Worm (Caenorhabditis elegans) whole organism, L4 larva: ENCODE results near the gene sri-19.

Experiments used
- F10B5.3 ChIP-seq: sonication (generic microtip); optimal IDR thresholded peaks from 2 replicates; lab custom pipeline; 2016; ENCODE audit warnings: mild to moderate bottlenecking, missing genetic modification characterization, missing compliant biosample characterization
- F26F4.8 ChIP-seq: fragments of 200-800 bp; sonication (Bioruptor generic); conservative IDR thresholded peaks from 2 replicates; pipeline ENCODE4 v1.3.6; 2022; ENCODE audit warnings: missing genetic modification characterization, missing compliant biosample characterization
- F44E2.7 ChIP-seq: fragments of 200-800 bp; sonication (Bioruptor generic); IDR thresholded peaks from 2 replicates; pipeline ENCODE4 v2.1.2; 2022; ENCODE audit warnings: missing genetic modification characterization, missing compliant biosample characterization
- F49E8.2 ChIP-seq: sonication (generic microtip); optimal IDR thresholded peaks from 2 replicates; lab custom pipeline; 2016; ENCODE audit warnings: missing compliant biosample characterization, mild to moderate bottlenecking, missing genetic modification characterization, borderline replicate concordance
- R02D3.7 ChIP-seq: fragments of 150-350 bp; sonication (generic microtip); optimal IDR thresholded peaks from 3 replicates; lab custom pipeline; 2014; ENCODE audit warnings: missing biosample characterization, missing genetic modification characterization
- T20F7.1 ChIP-seq: fragments of 200-800 bp; sonication (Bioruptor generic); optimal IDR thresholded peaks from 2 replicates; lab custom pipeline; 2018; ENCODE audit warnings: mild to moderate bottlenecking, missing genetic modification characterization, missing compliant biosample characterization
- ZK546.5 ChIP-seq, 2 experiments: sonication (generic microtip); optimal IDR thresholded peaks; 2 replicates each; lab custom pipeline; 2017; ENCODE audit warnings: missing biosample characterization in 2 of 2, missing genetic modification characterization in 2 of 2
- arid-1 ChIP-seq: fragments of 200-800 bp; sonication (Bioruptor generic); conservative IDR thresholded peaks from 2 replicates; pipeline ENCODE4 v1.3.6; 2022; ENCODE audit warnings: missing genetic modification reagents, missing genetic modification characterization, missing compliant biosample characterization
- attf-4 ChIP-seq: sonication (generic microtip); optimal IDR thresholded peaks from 3 replicates; lab custom pipeline; 2017; ENCODE audit warnings: missing biosample characterization, missing genetic modification characterization
- ceh-62 ChIP-seq: sonication (generic microtip); optimal IDR thresholded peaks from 2 replicates; lab custom pipeline; 2017; ENCODE audit warnings: missing biosample characterization, missing genetic modification characterization
- cey-2 ChIP-seq: sonication (generic microtip); optimal IDR thresholded peaks from 3 replicates; lab custom pipeline; 2017; ENCODE audit warnings: missing genetic modification characterization, mild to moderate bottlenecking, missing compliant biosample characterization, antibody characterized with exemption, borderline replicate concordance; ENCODE audit not compliant: insufficient read depth
- ctbp-1 ChIP-seq: fragments of 200-800 bp; sonication (Bioruptor generic); IDR thresholded peaks from 2 replicates; pipeline ENCODE4 v1.3.6; 2022; ENCODE audit warnings: missing genetic modification reagents, missing genetic modification characterization, missing compliant biosample characterization
- daf-16 ChIP-seq, 3 experiments: sonication (generic microtip); optimal IDR thresholded peaks; 2 replicates each; lab custom pipeline; 2016 to 2017; ENCODE audit warnings: missing genetic modification characterization in 3 of 3, missing genetic modification reagents in 3 of 3, mild to moderate bottlenecking in 2 of 3, missing compliant biosample characterization in 2 of 3, missing biosample characterization in 1 of 3, moderate library complexity in 1 of 3
- dmd-6 ChIP-seq: fragments of 200-800 bp; sonication (Bioruptor generic); IDR thresholded peaks from 2 replicates; pipeline ENCODE4 v1.3.6; 2022; ENCODE audit warnings: missing genetic modification reagents, missing genetic modification characterization, missing compliant biosample characterization
- duxl-1 ChIP-seq: sonication (generic microtip); optimal IDR thresholded peaks from 2 replicates; lab custom pipeline; 2016; ENCODE audit warnings: mild to moderate bottlenecking, missing genetic modification characterization, moderate library complexity, missing compliant biosample characterization; ENCODE audit not compliant: poor library complexity
- dve-1 ChIP-seq: sonication (generic microtip); optimal IDR thresholded peaks from 2 replicates; lab custom pipeline; 2017; ENCODE audit warnings: antibody characterized with exemption, mild to moderate bottlenecking, missing genetic modification characterization, missing compliant biosample characterization; ENCODE audit not compliant: insufficient read depth
- gei-8 ChIP-seq: fragments of 200-800 bp; sonication (Bioruptor generic); optimal IDR thresholded peaks from 2 replicates; lab custom pipeline; 2018; ENCODE audit warnings: mild to moderate bottlenecking, missing genetic modification characterization, missing compliant biosample characterization
- hlh-11 ChIP-seq: fragments of 200-800 bp; sonication (Bioruptor generic); optimal IDR thresholded peaks from 2 replicates; lab custom pipeline; 2018; ENCODE audit warnings: mild to moderate bottlenecking, missing genetic modification characterization, missing compliant biosample characterization
- hlh-30 ChIP-seq: sonication (generic microtip); optimal IDR thresholded peaks from 2 replicates; lab custom pipeline; 2017; ENCODE audit warnings: antibody characterized with exemption, mild to moderate bottlenecking, missing genetic modification characterization, missing compliant biosample characterization; ENCODE audit not compliant: insufficient read depth
- lin-1 ChIP-seq: fragments of 200-800 bp; sonication (Bioruptor generic); IDR thresholded peaks from 2 replicates; pipeline ENCODE4 v1.3.6; 2022; ENCODE audit warnings: missing genetic modification reagents, missing genetic modification characterization, missing compliant biosample characterization
- lin-29 ChIP-seq: fragments of 200-800 bp; sonication (Bioruptor generic); IDR thresholded peaks from 2 replicates; pipeline ENCODE4 v1.3.6; 2022; ENCODE audit warnings: missing genetic modification reagents, missing genetic modification characterization, missing compliant biosample characterization
- madf-9 ChIP-seq: fragments of 200-800 bp; sonication (Bioruptor generic); conservative IDR thresholded peaks from 2 replicates; pipeline ENCODE4 v1.3.6; 2022; ENCODE audit warnings: missing genetic modification reagents, missing genetic modification characterization, missing compliant biosample characterization
- mdl-1 ChIP-seq, 2 experiments: fragments of 150-350 bp in 1 of 2; sonication (generic microtip) in 1 of 2; optimal IDR thresholded peaks; 2 replicates each; lab custom pipeline; 2014 to 2017; ENCODE audit warnings: missing biosample characterization in 2 of 2, missing genetic modification characterization in 2 of 2
- mep-1 ChIP-seq: fragments of 150-350 bp; sonication (generic microtip); optimal IDR thresholded peaks from 3 replicates; lab custom pipeline; 2014; ENCODE audit warnings: missing biosample characterization, missing genetic modification characterization
- mes-2 ChIP-seq: sonication (generic microtip); optimal IDR thresholded peaks from 2 replicates; lab custom pipeline; 2016; ENCODE audit warnings: missing genotype, mild to moderate bottlenecking, missing genetic modification characterization, missing compliant biosample characterization; ENCODE audit not compliant: poor library complexity, severe bottlenecking
- mxl-3 ChIP-seq: fragments of 200-800 bp; sonication (Bioruptor generic); optimal IDR thresholded peaks from 2 replicates; lab custom pipeline; 2018; ENCODE audit warnings: mild to moderate bottlenecking, missing genetic modification characterization, missing compliant biosample characterization
- nhr-25 ChIP-seq: sonication (generic microtip); optimal IDR thresholded peaks from 2 replicates; lab custom pipeline; 2017; ENCODE audit warnings: missing genetic modification characterization, mild to moderate bottlenecking, missing compliant biosample characterization, antibody characterized with exemption, moderate library complexity, borderline replicate concordance; ENCODE audit not compliant: insufficient read depth
- nhr-28 ChIP-seq: fragments of 150-350 bp; optimal IDR thresholded peaks from 2 replicates; lab custom pipeline; 2014; ENCODE audit warnings: missing biosample characterization, missing genetic modification characterization
- nhr-41 ChIP-seq: fragments of 200-800 bp; sonication (Bioruptor generic); IDR thresholded peaks from 2 replicates; pipeline ENCODE4 v1.3.6; 2022; ENCODE audit warnings: missing genetic modification reagents, missing genetic modification characterization, missing compliant biosample characterization
- nhr-48 ChIP-seq: sonication (generic microtip); optimal IDR thresholded peaks from 2 replicates; lab custom pipeline; 2016; ENCODE audit warnings: mild to moderate bottlenecking, missing genetic modification characterization, missing compliant biosample characterization
- nhr-6 ChIP-seq: fragments of 150-350 bp; optimal IDR thresholded peaks from 2 replicates; lab custom pipeline; 2014; ENCODE audit warnings: missing biosample characterization, missing genetic modification characterization
- nhr-76 ChIP-seq: fragments of 150-350 bp; optimal IDR thresholded peaks from 2 replicates; lab custom pipeline; 2014; ENCODE audit warnings: missing biosample characterization, missing genetic modification characterization
- nhr-77 ChIP-seq: fragments of 150-350 bp; optimal IDR thresholded peaks from 2 replicates; lab custom pipeline; 2014; ENCODE audit warnings: missing biosample characterization, missing genetic modification characterization
- pqm-1 ChIP-seq: sonication (generic microtip); optimal IDR thresholded peaks from 2 replicates; lab custom pipeline; 2017; ENCODE audit warnings: missing biosample characterization, missing genetic modification characterization
- saeg-2 ChIP-seq: fragments of 200-800 bp; sonication (Bioruptor generic); IDR thresholded peaks from 2 replicates; pipeline ENCODE4 v1.3.6; 2022; ENCODE audit warnings: missing genetic modification reagents, missing genetic modification characterization, missing compliant biosample characterization
- snpc-1.2 ChIP-seq: fragments of 200-800 bp; sonication (Bioruptor generic); IDR thresholded peaks from 2 replicates; pipeline ENCODE4 v1.3.6; 2022; ENCODE audit warnings: missing genetic modification reagents, missing genetic modification characterization, missing compliant biosample characterization
- spr-1 ChIP-seq: sonication (generic microtip); optimal IDR thresholded peaks from 2 replicates; lab custom pipeline; 2016; ENCODE audit warnings: mild to moderate bottlenecking, missing genetic modification characterization, missing compliant biosample characterization
- tra-1 ChIP-seq: fragments of 200-800 bp; sonication (Bioruptor generic); IDR thresholded peaks from 2 replicates; pipeline ENCODE4 v1.3.6; 2022; ENCODE audit warnings: missing genetic modification reagents, missing genetic modification characterization, missing compliant biosample characterization
- unc-62 ChIP-seq, 3 experiments: fragments of 150-350 bp in 1 of 3; sonication (generic microtip); optimal IDR thresholded peaks in 2 of 3; peaks in 1 of 3; 1 replicate in 1 of 3; 2 replicates in 2 of 3; lab custom pipeline; 2014 to 2017; ENCODE audit warnings: missing biosample characterization in 3 of 3, missing genetic modification characterization in 3 of 3, missing genetic modification reagents in 3 of 3, missing genotype in 1 of 3
- zag-1 ChIP-seq: fragments of 150-350 bp; optimal IDR thresholded peaks from 2 replicates; lab custom pipeline; 2014; ENCODE audit warnings: missing biosample characterization, missing genetic modification characterization
- zfp-3 ChIP-seq: fragments of 200-800 bp; sonication (Bioruptor generic); conservative IDR thresholded peaks from 2 replicates; pipeline ENCODE4 v1.3.6; 2022; ENCODE audit warnings: missing genetic modification reagents, missing genetic modification characterization, missing compliant biosample characterization
- zip-2 ChIP-seq: fragments of 150-350 bp; optimal IDR thresholded peaks from 2 replicates; lab custom pipeline; 2014; ENCODE audit warnings: missing biosample characterization, missing genetic modification characterization
- ztf-11 ChIP-seq: fragments of 150-350 bp; optimal IDR thresholded peaks from 2 replicates; lab custom pipeline; 2014; ENCODE audit warnings: missing biosample characterization, missing genetic modification characterization

Gene sri-19

ce11 chrIV:10964688-10965087, 6.5 kb downstream of the sri-19 start:
- peak; percentile 56 for TF ChIP-seq nhr-28 (tag; lab: Kevin White, UChicago)
- no peak for TF ChIP-seq lin-29
- TF ChIP-seq arid-1, result no peak
- TF ChIP-seq F44E2.7 (GFP tag; lab: Robert Waterston, UW), result no peak
- peak; percentile 72 for TF ChIP-seq dmd-6 (GFP tag; lab: Robert Waterston, UW)
- TF ChIP-seq mxl-3, result peak; percentile 12
- peak; percentile 44 for TF ChIP-seq hlh-30 (tag; lab: Kevin White, UChicago)
- no peak for TF ChIP-seq F49E8.2 (tag; lab: Kevin White, UChicago)
- no peak for TF ChIP-seq nhr-25 (tag; lab: Kevin White, UChicago)
- no peak for TF ChIP-seq madf-9 (GFP tag; lab: Robert Waterston, UW)
- TF ChIP-seq nhr-77 (tag; lab: Kevin White, UChicago), result peak; percentile 24
- no peak for TF ChIP-seq ZK546.5 (tag; optimal IDR thresholded peaks at IDR 0.05; lab: Kevin White, UChicago)
- no peak for TF ChIP-seq nhr-76 (tag; lab: Kevin White, UChicago)
- no peak for TF ChIP-seq nhr-41 (GFP tag; lab: Robert Waterston, UW)
- no peak for TF ChIP-seq mes-2
- TF ChIP-seq mdl-1 (tag; optimal IDR thresholded peaks at IDR 0.05; lab: Kevin White, UChicago), result peak in 1 of 2 experiments; percentile 1
- TF ChIP-seq zag-1 (tag; lab: Kevin White, UChicago), result no peak
- no peak for TF ChIP-seq R02D3.7 (tag; lab: Kevin White, UChicago)
- TF ChIP-seq zip-2 (tag; lab: Kevin White, UChicago), result no peak
- no peak for TF ChIP-seq daf-16 (GFP tag; optimal IDR thresholded peaks at IDR 0.05; lab: Kevin White, UChicago)
- TF ChIP-seq daf-16 (tag; optimal IDR thresholded peaks at IDR 0.05; lab: Kevin White, UChicago), result peak; percentile 55
- no peak for TF ChIP-seq F10B5.3 (tag; lab: Kevin White, UChicago)
- TF ChIP-seq pqm-1 (tag; lab: Kevin White, UChicago), result no peak
- no peak for TF ChIP-seq ceh-62 (tag; lab: Kevin White, UChicago)
- TF ChIP-seq ctbp-1, result no peak
- TF ChIP-seq nhr-48 (tag; lab: Kevin White, UChicago), result peak; percentile 50
- TF ChIP-seq dve-1, result peak; percentile 52
- TF ChIP-seq snpc-1.2 (GFP tag; lab: Robert Waterston, UW), result no peak
- no peak for TF ChIP-seq ztf-11 (tag; lab: Kevin White, UChicago)

- TF ChIP-seq gei-8 (GFP tag; lab: Kevin White, UChicago) (no peak), duxl-1 (no peak), F26F4.8 (no peak), zfp-3 (no peak), mxl-3 (no peak), arid-1 (no peak)
These were observed 8.2 kb downstream of the sri-19 start, which contains the start of the genes aqp-3 and Y69E1A.8 for ce11 chrIV:10966359-10966758. TSS of gene aqp-3 (minus strand) at chrIV:10966459. TSS of gene Y69E1A.8 (plus strand) at chrIV:10966604.

ce11 chrIV:10970333-10970732, 12.2 kb downstream of the sri-19 start:
- no peak for TF ChIP-seq zfp-3
- TF ChIP-seq daf-16 (GFP tag; optimal IDR thresholded peaks at IDR 0.05; lab: Kevin White, UChicago), result no peak
- TF ChIP-seq daf-16 (tag; optimal IDR thresholded peaks at IDR 0.05; lab: Kevin White, UChicago), result peak; percentile 50
- TF ChIP-seq T20F7.1 (GFP tag; lab: Kevin White, UChicago), result no peak
- TF ChIP-seq tra-1 (GFP tag; lab: Robert Waterston, UW), result peak; percentile 59; the same call in 1 of the 2 replicates
- peak; percentile 90 for TF ChIP-seq nhr-28 (tag; lab: Kevin White, UChicago)
- no peak for TF ChIP-seq saeg-2
- TF ChIP-seq hlh-30 (tag; lab: Kevin White, UChicago), result peak; percentile 30
- peak; percentile 89 for TF ChIP-seq dmd-6 (GFP tag; lab: Robert Waterston, UW)
- no peak for TF ChIP-seq nhr-25 (tag; lab: Kevin White, UChicago)
- TF ChIP-seq attf-4 (tag; lab: Kevin White, UChicago), result no peak
- TF ChIP-seq nhr-48 (tag; lab: Kevin White, UChicago), result peak; percentile 2
- peak; percentile 74 for TF ChIP-seq dve-1
- TF ChIP-seq cey-2 (tag; lab: Kevin White, UChicago), result no peak
- TF ChIP-seq lin-1 (GFP tag; lab: Robert Waterston, UW), result 0 out of 2 replicates have a peak, but pooled peaks have one; percentile 37
- TF ChIP-seq nhr-77 (tag; lab: Kevin White, UChicago), result peak; percentile 47
- TF ChIP-seq unc-62 (GFP tag; optimal IDR thresholded peaks at IDR 0.05 in 1 of 2; lab: Kevin White, UChicago), result peak in 1 of 2 experiments; percentile 44
- TF ChIP-seq unc-62 (tag; optimal IDR thresholded peaks at IDR 0.05; lab: Kevin White, UChicago), result no peak
- TF ChIP-seq nhr-41 (GFP tag; lab: Robert Waterston, UW), result 0 out of 2 replicates have a peak, but pooled peaks have one; percentile 37
- TF ChIP-seq pqm-1 (tag; lab: Kevin White, UChicago), result peak; percentile 99
- TF ChIP-seq mep-1 (tag; lab: Kevin White, UChicago), result peak; percentile 12
- TF ChIP-seq hlh-11 (tag; lab: Kevin White, UChicago), result peak; percentile 86
- peak; percentile 13 for TF ChIP-seq nhr-6 (tag; lab: Kevin White, UChicago)
- no peak for TF ChIP-seq spr-1 (tag; lab: Kevin White, UChicago)
- TF ChIP-seq R02D3.7 (tag; lab: Kevin White, UChicago), result no peak
